Fruit fly (Drosophila melanogaster): ENCODE data around the gene CG14852.

Gene CG14852

DNA sequence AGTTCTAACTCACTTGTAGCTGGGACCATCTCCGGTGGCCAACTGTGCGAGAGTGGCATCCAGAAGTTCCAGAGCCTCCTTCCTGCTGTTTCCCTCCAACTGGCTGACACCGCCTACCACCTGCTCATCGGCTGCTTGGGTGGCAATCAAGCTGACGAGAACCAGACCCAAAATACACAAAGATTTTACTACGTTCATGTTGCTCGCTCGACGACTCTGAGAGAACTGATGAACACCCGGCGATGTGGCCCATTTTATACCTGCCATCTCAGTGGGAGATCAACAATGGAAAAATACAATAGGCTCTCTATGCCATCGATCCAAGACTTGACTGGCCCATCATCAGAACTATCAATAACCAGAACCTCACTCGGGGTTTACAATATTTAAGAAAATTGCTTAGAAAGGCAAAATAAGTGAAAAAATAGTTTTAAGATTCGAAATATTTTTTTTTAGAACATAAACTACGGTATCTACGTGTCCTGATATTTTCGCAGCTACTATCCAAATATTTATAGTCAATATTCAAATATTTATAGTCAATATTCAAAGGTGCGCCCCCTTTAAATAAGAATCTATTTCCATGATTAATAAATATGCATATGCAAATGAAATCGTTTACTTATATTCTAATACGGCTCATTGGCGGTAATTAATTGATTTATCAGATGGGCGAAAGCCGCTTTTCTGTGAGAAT, 3.8 kb downstream of the CG14852 start, which contains the start of gene Cys (continued):
- TF ChIP-seq mld (GFP tag; IDR thresholded peaks at IDR 0.05; ENCODE audit: partially characterized antibody) (no peak), ap (GFP tag; IDR thresholded peaks at IDR 0.05) (0 out of 2 replicates have a peak, but pooled peaks have one; percentile 39), CG43689 (GFP tag; IDR thresholded peaks at IDR 0.05) (no peak), schlank (tag; optimal IDR thresholded peaks at IDR 0.05) (peak; percentile 9), Rfx (GFP tag; IDR thresholded peaks at IDR 0.05) (peak; percentile 39; the same call in 1 of the 2 replicates), Trl (optimal IDR thresholded peaks at IDR 0.05) (peak; percentile 18 to 43), Trl (GFP tag; optimal IDR thresholded peaks at IDR 0.05) (peak; percentile 51), bsh (GFP tag; optimal IDR thresholded peaks at IDR 0.05) (peak in 1 of 2 experiments; percentile 52), Med (GFP tag) (peak; percentile 78), CG2678 (tag; optimal IDR thresholded peaks at IDR 0.05) (peak; percentile 42), CoRest (tag; optimal IDR thresholded peaks at IDR 0.05) (peak; percentile 37), onecut (GFP tag; IDR thresholded peaks at IDR 0.05) (peak; percentile 62), Ets65A (GFP tag) (peak; percentile 18), rib (GFP tag; IDR thresholded peaks at IDR 0.05) (0 out of 2 replicates have a peak, but pooled peaks have one; percentile 31), Hr78 (GFP tag; optimal IDR thresholded peaks at IDR 0.05) (peak in 1 of 2 experiments; percentile 74), sim (GFP tag; IDR thresholded peaks at IDR 0.05) (0 out of 2 replicates have a peak, but pooled peaks have one; percentile 22), NFAT (GFP tag; IDR thresholded peaks at IDR 0.05) (peak; percentile 87; the same call in 1 of the 2 replicates), unpg (GFP tag; optimal IDR thresholded peaks at IDR 0.05) (peak; percentile 19)

DNA sequence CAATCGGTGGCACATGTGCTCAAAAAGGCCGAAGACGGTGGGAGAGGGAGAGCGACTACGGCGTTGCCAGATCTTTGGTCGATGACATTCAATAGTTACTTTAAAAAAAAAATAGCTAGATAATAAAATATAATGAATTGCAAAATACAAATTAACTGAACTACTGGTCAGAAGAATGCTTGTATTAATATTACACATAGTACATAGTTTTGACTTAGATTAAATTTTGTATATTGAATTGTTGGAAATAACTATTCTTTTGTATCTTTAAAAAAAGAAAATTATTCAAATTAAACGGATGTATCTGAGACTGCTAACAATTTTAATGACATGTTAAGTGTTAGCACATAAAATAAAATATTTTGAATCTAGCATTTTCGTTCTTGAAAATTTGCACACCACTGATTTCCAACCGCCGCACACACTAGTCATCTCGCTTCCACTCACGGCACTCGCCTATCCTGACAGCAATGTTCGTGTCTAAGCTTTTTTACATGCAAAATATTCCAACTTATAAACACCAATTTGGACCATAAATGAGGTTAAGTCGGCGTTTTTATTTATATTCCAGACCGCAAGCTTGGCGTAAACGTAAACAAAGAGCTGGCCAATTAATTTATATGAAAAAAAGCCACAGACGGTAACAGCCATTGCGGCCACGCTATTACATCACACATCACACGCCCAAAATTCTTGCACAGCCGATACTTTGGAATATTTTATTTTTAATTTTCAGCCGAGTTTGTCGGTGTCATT, 9.4 kb downstream of the CG14852 start:
- TF ChIP-seq CG10366 (GFP tag; IDR thresholded peaks at IDR 0.05) (peak; percentile 45), CG12769 (tag; optimal IDR thresholded peaks at IDR 0.05) (no peak), Mrtf (GFP tag; IDR thresholded peaks at IDR 0.05) (peak; percentile 54; the same call in 1 of the 3 replicates), gcm (GFP tag; optimal IDR thresholded peaks at IDR 0.05) (peak; percentile 46), p53 (GFP tag; optimal IDR thresholded peaks at IDR 0.05) (no peak), CG3838 (GFP tag; optimal IDR thresholded peaks at IDR 0.05) (peak; percentile 23), Lhr (GFP tag; optimal IDR thresholded peaks at IDR 0.05) (peak; percentile 18), slou (GFP tag; optimal IDR thresholded peaks at IDR 0.05) (peak; percentile 52), CG30431 (GFP tag; optimal IDR thresholded peaks at IDR 0.05) (peak; percentile 36), ERR (GFP tag; optimal IDR thresholded peaks at IDR 0.05) (no peak), CG15479 (GFP tag; optimal IDR thresholded peaks at IDR 0.05) (no peak), CG14860 (GFP tag; IDR thresholded peaks at IDR 0.05; ENCODE audit: partially characterized antibody) (no peak), toy (GFP tag; IDR thresholded peaks at IDR 0.05) (no peak), shn (GFP tag; optimal IDR thresholded peaks at IDR 0.05) (peak; percentile 29), ATbp (GFP tag; optimal IDR thresholded peaks at IDR 0.05) (peak; percentile 43), ci (GFP tag; IDR thresholded peaks at IDR 0.05) (peak; percentile 41; the same call in 2 of the 3 replicates), run (tag; optimal IDR thresholded peaks at IDR 0.05) (no peak), Max (GFP tag; optimal IDR thresholded peaks at IDR 0.05) (peak; percentile 29), nmo (GFP tag; optimal IDR thresholded peaks at IDR 0.05) (peak; percentile 86), sob (GFP tag; IDR thresholded peaks at IDR 0.05) (peak; percentile 50; the same call in 1 of the 2 replicates), CG3281 (GFP tag; optimal IDR thresholded peaks at IDR 0.05) (peak; percentile 77), Awh (GFP tag; IDR thresholded peaks at IDR 0.05) (no peak), zfh2 (GFP tag; optimal IDR thresholded peaks at IDR 0.05) (peak; percentile 61), Sry-δ (GFP tag; optimal IDR thresholded peaks at IDR 0.05) (peak; percentile 31), CG33557 (GFP tag; optimal IDR thresholded peaks at IDR 0.05) (peak; percentile 43), her (GFP tag; optimal IDR thresholded peaks at IDR 0.05) (no peak), inv (GFP tag; IDR thresholded peaks at IDR 0.05; ENCODE audit: partially characterized antibody) (no peak), nerfin-1 (tag; optimal IDR thresholded peaks at IDR 0.05) (peak; percentile 63), zf30C (GFP tag; optimal IDR thresholded peaks at IDR 0.05) (no peak), CG1792 (GFP tag; optimal IDR thresholded peaks at IDR 0.05) (peak; percentile 22)

Data from whole organism, embryonic.